Fruit fly (Drosophila melanogaster) Kc167 (cell line): ENCODE data around the gene eIF3d1.

ENCODE experiments used
- Myc ChIP-seq: fragments of >200 bp; optimal IDR thresholded peaks from 2 replicates; lab custom pipeline; 2017; ENCODE audit warnings: missing external identifiers
- Sin3A ChIP-seq: fragments of >200 bp; optimal IDR thresholded peaks from 2 replicates; lab custom pipeline; 2018; ENCODE audit warnings: missing external identifiers
- h ChIP-seq: fragments of >200 bp; optimal IDR thresholded peaks from 3 replicates; lab custom pipeline; 2018; ENCODE audit warnings: missing external identifiers
- insv ChIP-seq: fragments of >200 bp; optimal IDR thresholded peaks from 3 replicates; lab custom pipeline; 2018; ENCODE audit warnings: missing external identifiers
- psq ChIP-seq: fragments of >200 bp; optimal IDR thresholded peaks from 2 replicates; lab custom pipeline; 2017; ENCODE audit warnings: missing external identifiers
- ttk ChIP-seq: sonication (Bioruptor generic); optimal IDR thresholded peaks from 2 replicates; lab custom pipeline; 2017; ENCODE audit warnings: missing external identifiers

The eIF3d1 gene

dm6 chr3R:23679911-23680336, at the start of gene eIF3d1:
Gene eIF3d1, plus strand, starts transcription at chr3R:23680039.
- no peak for TF ChIP-seq ttk (lab: Kevin White, UChicago)
- TF ChIP-seq h, result no peak
- no peak for TF ChIP-seq Sin3A
- TF ChIP-seq insv (lab: Kevin White, UChicago), result no peak
- TF ChIP-seq psq, result no peak
- TF ChIP-seq Myc (lab: Kevin White, UChicago), result no peak

DNA sequence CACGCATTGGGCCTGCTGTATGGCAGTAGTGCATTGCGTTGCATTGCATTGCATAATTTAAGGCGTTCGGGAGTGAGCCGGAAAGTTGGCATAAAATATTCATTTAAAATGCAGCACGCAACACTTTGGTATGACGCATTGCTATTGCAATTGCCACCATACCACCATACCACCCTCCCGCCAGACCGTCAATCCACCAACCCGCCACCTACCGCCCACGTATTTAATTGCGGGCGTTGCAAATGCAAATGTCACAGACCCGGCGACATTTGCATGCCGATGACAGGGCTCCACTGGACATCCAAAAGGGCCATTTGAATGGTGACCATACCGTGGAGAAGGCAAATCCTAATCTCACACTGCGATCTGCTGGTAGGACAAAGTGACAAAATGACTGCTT, 45.0 kb upstream of the eIF3d1 start:
- TF ChIP-seq psq (no peak), ttk (lab: Kevin White, UChicago) (no peak), Myc (lab: Kevin White, UChicago) (no peak), insv (lab: Kevin White, UChicago) (no peak), Sin3A (no peak), h (no peak)

- TF ChIP-seq psq (no peak), Myc (lab: Kevin White, UChicago) (no peak), h (no peak), insv (lab: Kevin White, UChicago) (no peak), ttk (lab: Kevin White, UChicago) (no peak)
These were observed 42.6 kb upstream of the eIF3d1 start for dm6 chr3R:23637277-23637676.

dm6 chr3R:23638351-23638750, 41.5 kb upstream of the eIF3d1 start:
- TF ChIP-seq ttk (lab: Kevin White, UChicago), result no peak
- TF ChIP-seq h, result no peak
- no peak for TF ChIP-seq psq
- TF ChIP-seq Sin3A, result no peak
- no peak for TF ChIP-seq Myc (lab: Kevin White, UChicago)
- TF ChIP-seq insv (lab: Kevin White, UChicago), result no peak

DNA sequence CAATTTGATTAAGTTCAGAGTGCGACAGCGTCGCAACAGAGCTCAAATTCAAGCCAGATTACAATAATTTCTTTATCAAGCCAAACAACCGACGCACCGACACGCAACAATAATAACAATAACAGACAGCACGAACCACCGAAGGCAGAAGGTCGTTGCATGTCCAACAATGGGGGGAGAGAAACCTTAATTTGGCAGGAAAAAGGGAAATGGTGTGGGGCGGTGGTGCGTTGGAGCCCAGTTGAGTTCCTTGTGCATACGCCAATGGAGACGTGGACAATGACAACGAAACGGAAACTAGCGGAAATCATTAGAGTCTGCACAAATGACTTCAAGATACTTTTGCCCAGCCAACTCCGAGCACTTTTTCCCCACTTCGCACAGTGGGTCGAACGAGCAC, 40.3 kb upstream of the eIF3d1 start:
- TF ChIP-seq h, result no peak
- TF ChIP-seq Myc (lab: Kevin White, UChicago), result no peak
- no peak for TF ChIP-seq psq
- no peak for TF ChIP-seq ttk (lab: Kevin White, UChicago)
- TF ChIP-seq insv (lab: Kevin White, UChicago), result no peak
- TF ChIP-seq Sin3A, result no peak

DNA sequence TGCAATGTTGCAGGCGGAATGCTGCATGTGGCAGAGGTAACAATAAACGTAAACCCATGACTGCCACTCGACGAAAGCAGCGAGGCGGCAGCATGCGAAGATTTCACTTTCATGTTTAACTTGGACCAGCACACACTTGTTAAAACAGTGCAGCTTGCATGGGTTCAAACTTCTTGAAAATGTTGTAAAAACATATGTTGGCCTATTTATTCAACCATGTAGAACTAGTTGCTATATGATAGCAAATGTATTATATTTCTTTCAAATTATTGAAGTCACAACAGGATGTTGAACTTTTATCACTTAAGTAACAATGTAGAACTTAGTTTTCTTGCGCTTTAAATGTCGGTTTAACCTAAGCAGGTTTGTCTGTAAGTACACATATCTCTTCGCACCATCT, 37.0 kb upstream of the eIF3d1 start:
- TF ChIP-seq Sin3A, result no peak
- no peak for TF ChIP-seq psq
- TF ChIP-seq ttk (lab: Kevin White, UChicago), result no peak

DNA sequence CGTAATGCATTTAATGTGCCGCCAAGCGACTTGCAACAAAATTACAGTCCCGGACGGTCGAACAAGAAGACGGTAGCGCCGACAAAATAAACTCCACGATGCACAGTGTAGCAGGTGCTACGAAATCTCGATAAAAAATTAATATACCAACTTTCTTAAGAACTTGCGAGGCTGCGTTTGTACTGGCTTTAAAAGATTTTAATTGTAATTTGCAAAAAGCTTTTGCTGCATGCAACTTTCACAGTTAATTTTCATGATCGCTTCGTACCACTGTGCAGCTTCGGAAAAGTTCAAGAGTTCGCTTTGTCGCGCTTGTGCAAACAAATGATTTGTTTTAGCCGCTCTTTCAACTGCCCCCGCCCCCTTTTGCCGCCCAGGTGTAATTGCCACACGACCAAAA, 33.7 kb upstream of the eIF3d1 start:
- TF ChIP-seq Myc (lab: Kevin White, UChicago) (no peak), h (no peak), ttk (lab: Kevin White, UChicago) (no peak), psq (no peak), Sin3A (no peak), insv (lab: Kevin White, UChicago) (no peak)

DNA sequence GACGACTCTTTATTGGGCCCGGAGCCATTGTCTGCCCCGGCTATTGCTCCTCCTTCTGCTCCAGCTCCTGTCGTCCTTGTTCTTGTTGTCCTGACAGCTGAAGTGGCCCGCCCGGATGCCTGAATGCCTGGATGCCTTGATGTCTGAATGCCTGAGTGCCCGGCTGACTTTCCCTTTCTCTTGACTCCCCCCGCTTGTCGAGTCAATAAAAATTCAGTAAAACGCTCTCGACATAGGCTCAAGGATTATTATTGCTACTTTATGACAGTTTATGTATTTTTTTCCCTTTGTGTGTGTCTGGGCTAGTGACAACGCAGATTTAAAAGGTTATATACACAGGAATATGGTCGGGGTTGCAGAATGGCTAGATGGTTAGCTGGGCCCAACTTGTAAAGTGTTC, 30.0 kb upstream of the eIF3d1 start:
- TF ChIP-seq Sin3A, result no peak
- TF ChIP-seq insv (lab: Kevin White, UChicago), result no peak
- no peak for TF ChIP-seq psq
- TF ChIP-seq ttk (lab: Kevin White, UChicago), result no peak
- no peak for TF ChIP-seq h
- TF ChIP-seq Myc (lab: Kevin White, UChicago), result no peak

DNA sequence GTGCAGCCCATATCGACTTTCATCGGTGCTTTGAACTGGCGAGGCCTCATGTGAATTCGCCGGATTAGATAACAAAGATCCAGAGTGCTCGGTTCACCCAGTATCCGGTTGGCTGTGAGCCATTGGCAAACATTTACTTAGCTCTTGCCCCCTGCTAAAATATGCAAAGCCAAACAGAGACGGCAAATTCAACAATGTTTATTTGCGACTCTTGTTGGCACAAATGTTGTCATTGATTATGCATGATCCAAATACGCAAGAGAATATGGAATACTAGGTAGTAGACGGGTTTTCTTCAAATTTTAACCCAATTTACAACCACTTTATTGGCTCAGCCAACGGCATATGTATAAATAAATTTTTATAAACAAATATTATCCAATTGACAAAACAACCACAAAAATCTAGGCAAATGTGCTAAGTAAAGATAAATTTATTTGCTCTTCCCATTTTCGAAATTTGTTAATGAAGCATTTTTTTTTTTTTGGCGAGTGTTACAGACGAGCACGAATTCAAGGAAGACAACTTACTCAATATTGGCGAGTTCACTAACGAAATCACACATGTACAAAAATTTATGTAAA, 27.2 kb upstream of the eIF3d1 start:
- TF ChIP-seq ttk (lab: Kevin White, UChicago) (no peak), insv (lab: Kevin White, UChicago) (no peak), h (no peak), Myc (lab: Kevin White, UChicago) (no peak), Sin3A (no peak), psq (no peak)

DNA sequence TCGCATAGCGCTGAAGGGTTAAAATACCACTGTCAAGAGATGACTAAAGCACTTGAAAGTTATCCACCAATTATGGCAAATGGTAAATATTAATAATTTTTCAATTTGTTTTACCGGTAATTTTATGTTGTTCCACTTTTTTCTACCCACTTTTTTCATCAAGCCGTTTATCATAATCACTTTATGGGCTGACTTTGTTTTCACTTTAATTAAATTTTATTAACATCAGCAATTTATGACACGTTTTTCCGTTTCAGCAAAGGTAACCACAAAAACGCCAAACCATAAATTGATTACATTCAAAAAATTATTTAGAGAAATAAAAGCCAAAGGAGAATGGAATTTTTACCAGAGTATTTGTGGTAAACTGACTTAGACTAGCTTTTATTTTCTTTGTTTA, 24.3 kb upstream of the eIF3d1 start:
- TF ChIP-seq Myc (lab: Kevin White, UChicago) (no peak), Sin3A (no peak), h (no peak), psq (no peak), insv (lab: Kevin White, UChicago) (no peak), ttk (lab: Kevin White, UChicago) (no peak)

dm6 chr3R:23657357-23658318, 22.2 kb upstream of the eIF3d1 start:
- TF ChIP-seq Sin3A (no peak), psq (no peak)

- TF ChIP-seq Myc (lab: Kevin White, UChicago) (no peak), Sin3A (no peak), psq (no peak), h (no peak), insv (lab: Kevin White, UChicago) (no peak), ttk (lab: Kevin White, UChicago) (no peak)
These were observed 20.9 kb upstream of the eIF3d1 start for dm6 chr3R:23658948-23659347.

DNA sequence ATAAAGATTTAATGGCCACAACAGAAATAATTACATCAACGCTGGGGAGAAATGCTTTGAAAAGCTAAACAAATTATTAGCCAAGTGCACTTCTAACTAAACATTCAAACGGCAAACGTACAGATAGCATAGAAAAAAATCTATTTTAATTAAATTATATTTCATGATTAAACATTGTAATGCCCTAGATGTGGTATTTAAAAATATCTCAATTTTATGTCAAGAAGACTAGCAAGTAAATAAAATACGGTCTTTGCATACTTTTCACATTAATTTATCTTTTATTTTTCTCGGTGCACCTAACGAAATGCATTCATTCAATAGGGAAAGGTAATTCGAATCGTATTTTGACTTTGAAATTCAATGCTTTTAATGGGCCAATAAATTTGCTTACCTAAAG, 20.2 kb upstream of the eIF3d1 start:
- TF ChIP-seq Myc (lab: Kevin White, UChicago) (no peak), insv (lab: Kevin White, UChicago) (no peak), Sin3A (no peak), h (no peak), ttk (lab: Kevin White, UChicago) (no peak), psq (no peak)
